Fruit fly (Drosophila melanogaster) whole organism: Measurements from ENCODE around the gene CG43291.

ENCODE experiments used
- CG8478 ChIP-seq: fragments of >200 bp; optimal IDR thresholded peaks from 2 replicates; lab custom pipeline; 2018; ENCODE audit warnings: inconsistent platforms
- EcR ChIP-seq, 2 experiments: fragments of >200 bp; optimal IDR thresholded peaks; 2 replicates each; lab custom pipeline; 2017; ENCODE audit warnings: missing biosample characterization in 2 of 2, missing genetic modification characterization in 2 of 2, missing genetic modification reagents in 2 of 2
- pan ChIP-seq: fragments of >200 bp; optimal IDR thresholded peaks from 2 replicates; lab custom pipeline; 2017
- psq ChIP-seq: fragments of >200 bp; optimal IDR thresholded peaks from 2 replicates; lab custom pipeline; 2017
- usp ChIP-seq: fragments of >200 bp; optimal IDR thresholded peaks from 2 replicates; lab custom pipeline; 2017; ENCODE audit warnings: missing biosample characterization, missing genetic modification characterization, mixed read lengths

DNA sequence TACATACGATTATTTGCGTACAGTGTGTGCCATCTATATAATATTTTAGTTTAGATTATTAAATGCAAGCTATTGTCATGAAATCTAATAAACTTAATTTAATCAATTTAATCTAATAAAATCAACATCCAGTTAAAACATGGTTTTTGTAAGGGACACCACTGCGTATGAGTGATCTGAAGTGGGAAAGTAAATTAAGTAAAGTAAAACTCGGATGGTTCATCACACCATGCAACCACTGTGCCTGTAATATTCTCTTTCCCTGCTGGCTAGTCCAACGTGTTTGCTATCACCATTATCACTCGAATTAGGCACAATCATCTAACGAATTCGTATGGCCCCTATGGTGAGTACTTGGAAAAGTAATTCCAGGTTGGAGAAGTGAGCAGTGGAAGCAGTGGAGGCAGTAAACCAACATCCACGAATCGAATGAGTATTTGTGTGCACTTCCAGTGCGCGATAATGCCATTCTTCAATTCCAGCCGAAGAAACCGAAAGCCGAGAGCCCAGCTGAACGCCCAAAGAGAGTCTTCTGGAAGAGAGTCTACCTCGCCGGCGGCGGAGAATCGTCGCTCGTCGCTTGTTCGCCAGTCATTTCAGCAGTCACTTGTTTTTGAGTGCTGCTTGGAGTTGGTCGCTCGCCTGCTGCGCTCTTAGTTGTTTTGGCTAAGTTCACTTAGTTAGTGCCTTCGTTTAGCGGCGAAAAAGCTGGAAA, 44.3 kb upstream of the CG43291 start, which contains the start of gene red:
- TF ChIP-seq pan (lab: Kevin White, UChicago) (no peak), EcR (GFP tag; optimal IDR thresholded peaks at IDR 0.05; lab: Kevin White, UChicago) (no peak), psq (lab: Kevin White, UChicago) (no peak), CG8478 (lab: Kevin White, UChicago) (no peak), usp (no peak)
